Worm (Caenorhabditis elegans) whole organism, L1 larva: ENCODE data around the gene mrpl-32.

Experiments
- C04F5.9 ChIP-seq: sonication (generic microtip); optimal IDR thresholded peaks from 2 replicates; lab custom pipeline; 2016; ENCODE audit warnings: missing genetic modification characterization, missing compliant biosample characterization
- F16B12.6 ChIP-seq: fragments of 150-350 bp; optimal IDR thresholded peaks from 2 replicates; lab custom pipeline; 2014; ENCODE audit warnings: missing biosample characterization, missing genetic modification characterization
- aha-1 ChIP-seq: fragments of 150-350 bp; optimal IDR thresholded peaks from 2 replicates; lab custom pipeline; 2014; ENCODE audit warnings: missing biosample characterization, missing genetic modification characterization
- alr-1 ChIP-seq: fragments of 200-800 bp; sonication (Bioruptor generic); optimal IDR thresholded peaks from 2 replicates; lab custom pipeline; 2018; ENCODE audit warnings: borderline replicate concordance, mild to moderate bottlenecking, missing genetic modification characterization, missing compliant biosample characterization
- aly-2 ChIP-seq: fragments of 150-350 bp; optimal IDR thresholded peaks from 2 replicates; lab custom pipeline; 2014; ENCODE audit warnings: missing biosample characterization, missing genetic modification characterization
- blmp-1 ChIP-seq: fragments of 150-350 bp; optimal IDR thresholded peaks from 2 replicates; lab custom pipeline; 2014; ENCODE audit warnings: missing biosample characterization, missing genetic modification characterization
- ceh-8 ChIP-seq: fragments of 200-800 bp; sonication (Bioruptor generic); optimal IDR thresholded peaks from 2 replicates; lab custom pipeline; 2018; ENCODE audit warnings: mild to moderate bottlenecking, missing genetic modification characterization, moderate library complexity, missing compliant biosample characterization
- ceh-90 ChIP-seq: sonication (generic microtip); optimal IDR thresholded peaks from 2 replicates; lab custom pipeline; 2016; ENCODE audit warnings: missing genetic modification characterization, missing compliant biosample characterization
- ces-1 ChIP-seq: fragments of 150-350 bp; optimal IDR thresholded peaks from 2 replicates; lab custom pipeline; 2014; ENCODE audit warnings: missing biosample characterization, missing genetic modification reagents, missing genetic modification characterization
- dpl-1 ChIP-seq, 3 experiments: fragments of 150-350 bp in 2 of 3; sonication (generic microtip) in 1 of 3; optimal IDR thresholded peaks; 2 replicates each; lab custom pipeline; 2014 to 2017; ENCODE audit warnings: missing biosample characterization in 3 of 3, missing genetic modification characterization in 3 of 3, missing genetic modification reagents in 3 of 3
- efl-1 ChIP-seq, 4 experiments: fragments of 150-350 bp; optimal IDR thresholded peaks in 3 of 4; peaks in 1 of 4; 1 replicate in 1 of 4; 2 replicates in 3 of 4; lab custom pipeline; 2014; ENCODE audit warnings: missing biosample characterization in 2 of 4, missing genetic modification characterization in 2 of 4, missing genetic modification reagents in 2 of 4
- efl-3 ChIP-seq: fragments of 200-800 bp; sonication (Bioruptor generic); optimal IDR thresholded peaks from 2 replicates; lab custom pipeline; 2018; ENCODE audit warnings: mild to moderate bottlenecking, missing genetic modification characterization, missing compliant biosample characterization
- egl-13 ChIP-seq: sonication (generic microtip); optimal IDR thresholded peaks from 2 replicates; lab custom pipeline; 2016; ENCODE audit warnings: missing genotype, missing genetic modification reagents, missing genetic modification characterization, missing compliant biosample characterization
- elt-2 ChIP-seq: sonication (generic microtip); optimal IDR thresholded peaks from 2 replicates; lab custom pipeline; 2016; ENCODE audit warnings: missing genetic modification characterization, mild to moderate bottlenecking, inconsistent platforms, missing compliant biosample characterization, missing genetic modification reagents
- fkh-10 ChIP-seq: sonication (generic microtip); optimal IDR thresholded peaks from 2 replicates; lab custom pipeline; 2017; ENCODE audit warnings: missing biosample characterization, missing genetic modification reagents, missing genetic modification characterization
- fkh-4 ChIP-seq: sonication (generic microtip); optimal IDR thresholded peaks from 2 replicates; lab custom pipeline; 2016; ENCODE audit warnings: missing compliant biosample characterization, missing genetic modification characterization, borderline replicate concordance
- fos-1 ChIP-seq: fragments of 150-350 bp; optimal IDR thresholded peaks from 2 replicates; lab custom pipeline; 2014; ENCODE audit warnings: missing biosample characterization, missing genetic modification characterization
- hlh-4 ChIP-seq: sonication (generic microtip); optimal IDR thresholded peaks from 2 replicates; lab custom pipeline; 2016; ENCODE audit warnings: mild to moderate bottlenecking, missing genetic modification characterization, missing compliant biosample characterization
- isw-1 ChIP-seq: fragments of 200-800 bp; sonication (Bioruptor generic); IDR thresholded peaks from 2 replicates; pipeline ENCODE4 v1.3.6; 2022; ENCODE audit warnings: missing genetic modification characterization, missing compliant biosample characterization
- jun-1 ChIP-seq: fragments of 150-350 bp; optimal IDR thresholded peaks from 2 replicates; lab custom pipeline; 2014; ENCODE audit warnings: missing biosample characterization, missing genetic modification reagents, missing genetic modification characterization
- lin-13 ChIP-seq: fragments of 150-350 bp; optimal IDR thresholded peaks from 2 replicates; lab custom pipeline; 2014; ENCODE audit warnings: missing biosample characterization, missing genetic modification reagents, missing genetic modification characterization
- lin-15B ChIP-seq: fragments of 150-350 bp; sonication (generic microtip); optimal IDR thresholded peaks from 3 replicates; lab custom pipeline; 2014; ENCODE audit warnings: missing biosample characterization, missing genetic modification characterization
- lin-35 ChIP-seq, 2 experiments: fragments of 150-350 bp; optimal IDR thresholded peaks; 2 replicates each; lab custom pipeline; 2014; ENCODE audit warnings: missing biosample characterization in 2 of 2, missing genetic modification characterization in 2 of 2, missing genetic modification reagents in 2 of 2
- mab-9 ChIP-seq: fragments of 200-800 bp; sonication (Bioruptor generic); IDR thresholded peaks from 2 replicates; pipeline ENCODE4 v1.3.6; 2022; ENCODE audit warnings: missing genetic modification reagents, missing genetic modification characterization, missing compliant biosample characterization
- mdl-1 ChIP-seq, 2 experiments: fragments of 150-350 bp; optimal IDR thresholded peaks; 2 replicates each; lab custom pipeline; 2014 to 2017; ENCODE audit warnings: missing biosample characterization in 2 of 2, missing genetic modification characterization in 2 of 2, inconsistent platforms in 1 of 2
- mep-1 ChIP-seq: fragments of 150-350 bp; optimal IDR thresholded peaks from 2 replicates; lab custom pipeline; 2014; ENCODE audit warnings: missing biosample characterization, missing genetic modification characterization
- nhr-11 ChIP-seq: fragments of 150-350 bp; optimal IDR thresholded peaks from 2 replicates; lab custom pipeline; 2014; ENCODE audit warnings: missing biosample characterization, missing genetic modification characterization
- nhr-19 ChIP-seq: fragments of 200-800 bp; sonication (Bioruptor generic); conservative IDR thresholded peaks from 2 replicates; pipeline ENCODE4 v1.3.6; 2022; ENCODE audit warnings: missing genetic modification characterization, missing compliant biosample characterization
- nhr-20 ChIP-seq: sonication (generic microtip); optimal IDR thresholded peaks from 2 replicates; lab custom pipeline; 2016; ENCODE audit warnings: mild to moderate bottlenecking, missing genetic modification characterization, missing compliant biosample characterization
- nhr-47 ChIP-seq: sonication (generic microtip); optimal IDR thresholded peaks from 2 replicates; lab custom pipeline; 2016; ENCODE audit warnings: mild to moderate bottlenecking, missing genetic modification characterization, moderate library complexity, missing compliant biosample characterization
- nhr-71 ChIP-seq: sonication (generic microtip); optimal IDR thresholded peaks from 2 replicates; lab custom pipeline; 2016; ENCODE audit warnings: mild to moderate bottlenecking, missing genetic modification characterization, moderate library complexity, missing compliant biosample characterization
- nhr-90 ChIP-seq: sonication (generic microtip); optimal IDR thresholded peaks from 2 replicates; lab custom pipeline; 2016; ENCODE audit warnings: mild to moderate bottlenecking, missing genetic modification characterization, missing compliant biosample characterization; ENCODE audit not compliant: poor library complexity
- pax-3 ChIP-seq: fragments of 200-800 bp; sonication (Bioruptor generic); optimal IDR thresholded peaks from 2 replicates; lab custom pipeline; 2018; ENCODE audit warnings: mild to moderate bottlenecking, missing genetic modification characterization, moderate library complexity, missing compliant biosample characterization
- rnt-1 ChIP-seq: sonication (generic microtip); optimal IDR thresholded peaks from 2 replicates; lab custom pipeline; 2016; ENCODE audit warnings: mild to moderate bottlenecking, missing genetic modification characterization, moderate library complexity, missing compliant biosample characterization
- skn-1 ChIP-seq: fragments of 150-350 bp; optimal IDR thresholded peaks from 2 replicates; lab custom pipeline; 2014; ENCODE audit warnings: missing biosample characterization, missing genetic modification characterization
- snpc-4 ChIP-seq: fragments of 150-350 bp; optimal IDR thresholded peaks from 2 replicates; lab custom pipeline; 2014; ENCODE audit warnings: missing biosample characterization, missing genetic modification characterization
- snu-23 ChIP-seq: sonication (generic microtip); optimal IDR thresholded peaks from 2 replicates; lab custom pipeline; 2016; ENCODE audit warnings: missing genetic modification characterization, missing compliant biosample characterization
- sptf-1 ChIP-seq: fragments of 150-350 bp; optimal IDR thresholded peaks from 2 replicates; lab custom pipeline; 2014; ENCODE audit warnings: missing biosample characterization, missing genetic modification characterization
- swsn-7 ChIP-seq: sonication (generic microtip); optimal IDR thresholded peaks from 2 replicates; lab custom pipeline; 2016; ENCODE audit warnings: missing genetic modification characterization, missing compliant biosample characterization
- tbx-2 ChIP-seq: sonication (generic microtip); optimal IDR thresholded peaks from 2 replicates; lab custom pipeline; 2016; ENCODE audit warnings: missing genetic modification characterization, missing compliant biosample characterization
- unc-86 ChIP-seq: sonication (generic microtip); optimal IDR thresholded peaks from 2 replicates; lab custom pipeline; 2016; ENCODE audit warnings: missing genetic modification characterization, missing compliant biosample characterization
- unc-98 ChIP-seq: fragments of 200-800 bp; sonication (Bioruptor generic); IDR thresholded peaks from 2 replicates; pipeline ENCODE4 v1.3.6; 2022; ENCODE audit warnings: missing genetic modification characterization, missing compliant biosample characterization
- vab-15 ChIP-seq: sonication (generic microtip); optimal IDR thresholded peaks from 2 replicates; lab custom pipeline; 2017; ENCODE audit warnings: missing genotype, mild to moderate bottlenecking, missing genetic modification characterization, missing compliant biosample characterization
- xbp-1 ChIP-seq: sonication (generic microtip); optimal IDR thresholded peaks from 2 replicates; lab custom pipeline; 2016; ENCODE audit warnings: missing genetic modification characterization, missing compliant biosample characterization
- zag-1 ChIP-seq: fragments of 150-350 bp; optimal IDR thresholded peaks from 2 replicates; lab custom pipeline; 2014; ENCODE audit warnings: missing biosample characterization, missing genetic modification characterization
- zip-4 ChIP-seq: fragments of 200-800 bp; sonication (Bioruptor generic); optimal IDR thresholded peaks from 2 replicates; lab custom pipeline; 2018; ENCODE audit warnings: mild to moderate bottlenecking, missing genetic modification characterization, moderate library complexity, missing compliant biosample characterization
- ztf-4 ChIP-seq: fragments of 150-350 bp; optimal IDR thresholded peaks from 2 replicates; lab custom pipeline; 2014; ENCODE audit warnings: missing biosample characterization, missing genetic modification characterization

mrpl-32 gene

DNA sequence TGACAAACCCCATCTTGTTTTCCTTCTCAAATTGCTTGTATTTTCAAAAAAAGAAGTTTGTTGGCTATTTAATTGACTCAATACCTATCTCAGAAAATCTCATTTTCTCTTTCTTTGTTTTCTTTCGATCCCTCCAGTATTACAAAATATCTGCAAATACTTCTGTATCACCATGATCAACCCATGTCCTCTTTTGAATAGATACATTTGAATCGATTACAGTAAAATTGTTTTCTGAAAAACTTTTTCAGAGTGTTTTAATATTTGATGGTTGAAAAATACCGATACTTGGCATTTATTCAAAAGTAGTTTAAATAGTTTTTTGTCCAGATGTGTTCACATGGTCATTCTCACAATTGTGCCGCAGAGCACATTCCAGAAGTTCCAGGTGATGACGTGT lies 40.4 kb upstream of the mrpl-32 start, which contains the start of gene ZK353.9:
Gene ZK353.9 (plus strand): TSS at position 331 of the 400 bp plus-strand sequence.
- TF ChIP-seq aha-1 (tag; lab: Kevin White, UChicago): no peak
- no peak for TF ChIP-seq snu-23 (GFP tag; lab: Kevin White, UChicago)
- no peak for TF ChIP-seq ceh-90 (tag; lab: Kevin White, UChicago)
- no peak for TF ChIP-seq isw-1 (GFP tag; lab: Robert Waterston, UW)
- TF ChIP-seq egl-13 (tag; lab: Kevin White, UChicago): no peak
- TF ChIP-seq mab-9 (GFP tag; lab: Robert Waterston, UW): no peak
- no peak for TF ChIP-seq ceh-8 (GFP tag; lab: Kevin White, UChicago)
- TF ChIP-seq efl-1 (optimal IDR thresholded peaks at IDR 0.05; lab: Kevin White, UChicago): no peak
- TF ChIP-seq efl-1 (GFP tag; optimal IDR thresholded peaks at IDR 0.05 in 1 of 2; lab: Kevin White, UChicago): no peak

DNA sequence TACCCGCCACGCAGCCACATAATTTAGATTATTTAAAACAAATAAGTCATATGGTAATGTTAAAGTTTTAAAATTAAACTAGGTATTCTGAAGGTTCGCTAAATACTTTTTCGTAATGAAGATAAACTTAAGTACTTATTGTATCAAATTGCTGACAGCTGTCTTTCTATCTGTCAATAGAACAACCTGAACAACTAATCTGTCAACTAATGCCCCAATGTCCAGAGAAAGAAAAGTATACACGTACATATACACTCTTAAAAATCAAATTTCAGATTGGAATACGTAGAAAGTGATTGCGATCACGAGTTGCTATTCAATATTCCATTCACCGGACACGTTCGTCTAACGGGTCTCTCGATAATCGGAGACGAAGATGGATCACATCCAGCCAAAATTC lies 38.8 kb upstream of the mrpl-32 start:
- no peak for TF ChIP-seq C04F5.9
- TF ChIP-seq mdl-1 (tag; optimal IDR thresholded peaks at IDR 0.05; lab: Kevin White, UChicago): no peak
- no peak for TF ChIP-seq alr-1
- no peak for TF ChIP-seq unc-98 (GFP tag; lab: Robert Waterston, UW)
- TF ChIP-seq nhr-71 (tag; lab: Kevin White, UChicago): no peak
- no peak for TF ChIP-seq mab-9 (GFP tag; lab: Robert Waterston, UW)
- no peak for TF ChIP-seq aha-1 (tag; lab: Kevin White, UChicago)
- no peak for TF ChIP-seq hlh-4 (tag; lab: Kevin White, UChicago)

DNA sequence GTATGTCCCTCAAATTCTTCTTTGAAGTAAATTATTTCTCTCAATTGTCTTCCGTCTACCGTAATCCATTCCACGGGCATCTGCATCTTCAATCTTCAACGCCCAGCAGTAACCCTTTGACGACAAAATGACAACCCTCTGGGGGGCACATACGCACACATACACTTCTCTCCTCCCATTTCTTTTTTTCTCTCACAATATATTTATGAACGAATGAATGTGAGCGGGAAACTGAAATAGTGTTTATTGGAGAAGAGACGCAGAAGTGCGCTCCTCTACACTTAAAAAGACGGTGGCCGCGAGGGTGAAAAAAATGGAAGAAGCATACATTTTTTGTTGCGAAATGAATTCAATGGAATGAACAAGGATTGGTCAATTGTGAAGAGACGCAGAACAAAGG lies 37.6 kb upstream of the mrpl-32 start:
- TF ChIP-seq nhr-71 (tag; lab: Kevin White, UChicago): peak; percentile 72
- TF ChIP-seq nhr-20 (tag; lab: Kevin White, UChicago): peak; percentile 55
- no peak for TF ChIP-seq efl-3
- TF ChIP-seq lin-15B: peak; percentile 24
- TF ChIP-seq zag-1: no peak
- TF ChIP-seq lin-13 (GFP tag; lab: Kevin White, UChicago): peak; percentile 50
- peak; percentile 85 for TF ChIP-seq blmp-1
- TF ChIP-seq fkh-10 (GFP tag; lab: Kevin White, UChicago): peak; percentile 54
- TF ChIP-seq fos-1 (tag; lab: Kevin White, UChicago): peak; percentile 63
- TF ChIP-seq elt-2 (tag; lab: Kevin White, UChicago): peak; percentile 24
- peak; percentile 66 for TF ChIP-seq unc-86 (tag; lab: Kevin White, UChicago)
- TF ChIP-seq ceh-8 (GFP tag; lab: Kevin White, UChicago): no peak
- TF ChIP-seq sptf-1: no peak
- no peak for TF ChIP-seq ces-1
- peak; percentile 19 for TF ChIP-seq rnt-1 (tag; lab: Kevin White, UChicago)
- peak; percentile 57 to 79 (median 58) for TF ChIP-seq dpl-1 (GFP tag; optimal IDR thresholded peaks at IDR 0.05; lab: Kevin White, UChicago)
- TF ChIP-seq lin-35 (GFP tag; optimal IDR thresholded peaks at IDR 0.05; lab: Kevin White, UChicago): peak; percentile 67 to 77
- no peak for TF ChIP-seq unc-98 (GFP tag; lab: Robert Waterston, UW)
- TF ChIP-seq efl-1 (optimal IDR thresholded peaks at IDR 0.05; lab: Kevin White, UChicago): peak; percentile 58 to 77
- peak; percentile 57 to 77 for TF ChIP-seq efl-1 (GFP tag; optimal IDR thresholded peaks at IDR 0.05 in 1 of 2; lab: Kevin White, UChicago)
- no peak for TF ChIP-seq ceh-90 (tag; lab: Kevin White, UChicago)
- peak; percentile 57 for TF ChIP-seq jun-1 (tag; lab: Kevin White, UChicago)
- TF ChIP-seq ztf-4: peak; percentile 15
- no peak for TF ChIP-seq vab-15 (tag; lab: Kevin White, UChicago)
- TF ChIP-seq nhr-19 (GFP tag; lab: Robert Waterston, UW): peak; percentile 35
- TF ChIP-seq xbp-1 (tag; lab: Kevin White, UChicago): peak; percentile 44
- TF ChIP-seq tbx-2: peak; percentile 38
- TF ChIP-seq F16B12.6 (tag; lab: Kevin White, UChicago): peak; percentile 35
- no peak for TF ChIP-seq nhr-11 (tag; lab: Kevin White, UChicago)
- no peak for TF ChIP-seq hlh-4 (tag; lab: Kevin White, UChicago)
- peak; percentile 43 for TF ChIP-seq isw-1 (GFP tag; lab: Robert Waterston, UW)
- TF ChIP-seq mep-1 (tag; lab: Kevin White, UChicago): peak; percentile 97
- peak; percentile 88 for TF ChIP-seq skn-1
- TF ChIP-seq nhr-90 (tag; lab: Kevin White, UChicago): peak; percentile 22
- TF ChIP-seq aly-2 (tag; lab: Kevin White, UChicago): no peak
- peak; percentile 58 for TF ChIP-seq swsn-7 (tag; lab: Kevin White, UChicago)
- TF ChIP-seq mdl-1 (tag; optimal IDR thresholded peaks at IDR 0.05; lab: Kevin White, UChicago): peak in 1 of 2 experiments; percentile 29
- TF ChIP-seq nhr-47 (tag; lab: Kevin White, UChicago): peak; percentile 52
- peak; percentile 7 for TF ChIP-seq zip-4 (GFP tag; lab: Kevin White, UChicago)
- no peak for TF ChIP-seq fkh-4
- TF ChIP-seq pax-3 (tag; lab: Kevin White, UChicago): no peak
- TF ChIP-seq snpc-4: peak; percentile 61
